Fruit fly (Drosophila melanogaster) whole organism, embryonic: ENCODE measurements around the gene RhoGAP100F.

Experiments
- B-H2 ChIP-seq: fragments of 200-800 bp; sonication (Bioruptor generic); optimal IDR thresholded peaks from 2 replicates; lab custom pipeline; 2018; ENCODE audit warnings: missing biosample characterization, mild to moderate bottlenecking, missing genetic modification characterization
- BEAF-32 ChIP-seq: fragments of 200-800 bp; sonication (Bioruptor generic); optimal IDR thresholded peaks from 3 replicates; lab custom pipeline; 2017; ENCODE audit warnings: missing biosample characterization, missing genetic modification characterization, mild to moderate bottlenecking, moderate library complexity, missing genetic modification reagents
- Bteb2 ChIP-seq: fragments of 200-800 bp; sonication (Bioruptor generic); optimal IDR thresholded peaks from 2 replicates; lab custom pipeline; 2016; ENCODE audit warnings: missing biosample characterization, missing genetic modification characterization
- CG11695 ChIP-seq: fragments of 200-800 bp; sonication (Bioruptor generic); IDR thresholded peaks from 3 replicates; pipeline ENCODE4 v1.3.6; 2022; ENCODE audit warnings: missing biosample characterization, missing genetic modification characterization
- CG12071 ChIP-seq: fragments of 200-800 bp; sonication (Bioruptor generic); optimal IDR thresholded peaks from 3 replicates; lab custom pipeline; 2018; ENCODE audit warnings: missing biosample characterization, mild to moderate bottlenecking, missing genetic modification characterization
- CG12219 ChIP-seq: fragments of 200-800 bp; sonication (Bioruptor generic); optimal IDR thresholded peaks from 3 replicates; lab custom pipeline; 2018; ENCODE audit warnings: missing biosample characterization, mild to moderate bottlenecking, missing genetic modification characterization
- CG1233 ChIP-seq: fragments of 200-800 bp; sonication (Bioruptor generic); optimal IDR thresholded peaks from 4 replicates; lab custom pipeline; 2018; ENCODE audit warnings: missing biosample characterization, mild to moderate bottlenecking, missing genetic modification characterization
- CG14014 ChIP-seq: fragments of 200-800 bp; sonication (Bioruptor generic); IDR thresholded peaks from 2 replicates; pipeline ENCODE4 v1.3.6; 2022; ENCODE audit warnings: missing biosample characterization, missing genetic modification characterization
- CG15514 ChIP-seq: fragments of 200-800 bp; sonication (Bioruptor generic); optimal IDR thresholded peaks from 3 replicates; lab custom pipeline; 2017; ENCODE audit warnings: missing biosample characterization, missing genetic modification characterization, mild to moderate bottlenecking, moderate library complexity, missing genetic modification reagents
- CG17385 ChIP-seq: fragments of 200-800 bp; sonication (Bioruptor generic); optimal IDR thresholded peaks from 3 replicates; lab custom pipeline; 2018; ENCODE audit warnings: missing biosample characterization, mild to moderate bottlenecking, missing genetic modification characterization
- CG18262 ChIP-seq: fragments of 200-800 bp; optimal IDR thresholded peaks from 3 replicates; lab custom pipeline; 2019; ENCODE audit warnings: missing biosample characterization, mild to moderate bottlenecking, missing genetic modification characterization, moderate library complexity
- CG2678 ChIP-seq: fragments of 200-800 bp; sonication (Bioruptor generic); optimal IDR thresholded peaks from 3 replicates; lab custom pipeline; 2019; ENCODE audit warnings: missing biosample characterization, mild to moderate bottlenecking, missing genetic modification characterization, moderate library complexity
- CG31224 ChIP-seq: fragments of 200-800 bp; sonication (Bioruptor generic); IDR thresholded peaks from 2 replicates; pipeline ENCODE4 v1.3.6; 2022; ENCODE audit warnings: missing biosample characterization, missing genetic modification characterization
- CG31441 ChIP-seq: fragments of 200-800 bp; sonication (Bioruptor generic); IDR thresholded peaks from 2 replicates; pipeline ENCODE4 v1.3.6; 2022; ENCODE audit warnings: missing biosample characterization, missing genetic modification characterization
- CG32767 ChIP-seq: fragments of 200-800 bp; sonication (Bioruptor generic); IDR thresholded peaks from 2 replicates; pipeline ENCODE4 v1.3.6; 2022; ENCODE audit warnings: missing biosample characterization, missing genetic modification characterization
- CG4360 ChIP-seq: fragments of 200-800 bp; sonication (Bioruptor generic); IDR thresholded peaks from 2 replicates; pipeline ENCODE4 v1.3.6; 2022; ENCODE audit warnings: missing biosample characterization, missing genetic modification characterization
- CG43689 ChIP-seq: fragments of 200-800 bp; sonication (Bioruptor generic); IDR thresholded peaks from 2 replicates; pipeline ENCODE4 v1.3.6; 2022; ENCODE audit warnings: missing biosample characterization, missing genetic modification characterization
- CG4820 ChIP-seq: fragments of 200-800 bp; sonication (Bioruptor generic); optimal IDR thresholded peaks from 3 replicates; lab custom pipeline; 2016; ENCODE audit warnings: missing biosample characterization, missing genetic modification characterization
- CG5180 ChIP-seq: fragments of 200-800 bp; sonication (Bioruptor generic); optimal IDR thresholded peaks from 3 replicates; lab custom pipeline; 2017; ENCODE audit warnings: missing biosample characterization, missing genetic modification characterization, mild to moderate bottlenecking, moderate library complexity, missing genetic modification reagents
- CG6654 ChIP-seq: fragments of 200-800 bp; sonication (Bioruptor generic); optimal IDR thresholded peaks from 2 replicates; lab custom pipeline; 2017; ENCODE audit warnings: missing biosample characterization, mild to moderate bottlenecking, missing genetic modification characterization
- CG6683 ChIP-seq: fragments of 200-800 bp; sonication (Bioruptor generic); optimal IDR thresholded peaks from 2 replicates; lab custom pipeline; 2017; ENCODE audit warnings: missing biosample characterization, mild to moderate bottlenecking, missing genetic modification characterization, missing genetic modification reagents
- CG6689 ChIP-seq: fragments of 200-800 bp; sonication (Bioruptor generic); IDR thresholded peaks from 2 replicates; pipeline ENCODE4 v1.3.6; 2022; ENCODE audit warnings: missing biosample characterization, missing genetic modification characterization
- CG7987 ChIP-seq: fragments of 200-800 bp; sonication (Bioruptor generic); optimal IDR thresholded peaks from 2 replicates; lab custom pipeline; 2018; ENCODE audit warnings: missing biosample characterization, mild to moderate bottlenecking, missing genetic modification characterization, moderate library complexity
- CG8478 ChIP-seq: fragments of >200 bp; optimal IDR thresholded peaks from 2 replicates; lab custom pipeline; 2018
- CG9215 ChIP-seq: fragments of 200-800 bp; sonication (Bioruptor generic); IDR thresholded peaks from 2 replicates; pipeline ENCODE4 v1.3.6; 2022; ENCODE audit warnings: missing biosample characterization, missing genetic modification characterization
- CG9727 ChIP-seq: fragments of 200-800 bp; sonication (Bioruptor generic); optimal IDR thresholded peaks from 3 replicates; lab custom pipeline; 2017; ENCODE audit warnings: missing biosample characterization, mild to moderate bottlenecking, missing genetic modification characterization
- CG9797 ChIP-seq: fragments of 200-800 bp; sonication (Bioruptor generic); optimal IDR thresholded peaks from 3 replicates; lab custom pipeline; 2018; ENCODE audit warnings: missing biosample characterization, mild to moderate bottlenecking, missing genetic modification characterization
- CG9932 ChIP-seq: fragments of 200-800 bp; sonication (Bioruptor generic); IDR thresholded peaks from 2 replicates; pipeline ENCODE4 v1.3.6; 2022; ENCODE audit warnings: missing biosample characterization, missing genetic modification characterization
- CkIIα-i1 ChIP-seq: fragments of 200-800 bp; sonication (Bioruptor generic); IDR thresholded peaks from 2 replicates; pipeline ENCODE4 v1.3.6; 2022; ENCODE audit warnings: missing biosample characterization, missing genetic modification characterization
- CrebB ChIP-seq: fragments of 200-800 bp; sonication (Bioruptor generic); optimal IDR thresholded peaks from 3 replicates; lab custom pipeline; 2018; ENCODE audit warnings: missing biosample characterization, mild to moderate bottlenecking, missing genetic modification characterization
- D ChIP-seq, 2 experiments: fragments of 200-800 bp in 1 of 2; fragments of >200 bp in 1 of 2; sonication (Bioruptor generic) in 1 of 2; optimal IDR thresholded peaks; 2 replicates in 1 of 2; 3 replicates in 1 of 2; lab custom pipeline; 2017; ENCODE audit warnings: mild to moderate bottlenecking in 1 of 2, missing biosample characterization in 1 of 2, missing genetic modification characterization in 1 of 2, missing genetic modification reagents in 1 of 2
- ERR ChIP-seq: fragments of 200-800 bp; sonication (Bioruptor generic); optimal IDR thresholded peaks from 2 replicates; lab custom pipeline; 2016; ENCODE audit warnings: missing biosample characterization, missing genetic modification characterization
- HLH4C ChIP-seq: fragments of 200-800 bp; sonication (Bioruptor generic); IDR thresholded peaks from 3 replicates; pipeline ENCODE4 v1.3.6; 2022; ENCODE audit warnings: missing biosample characterization, missing genetic modification characterization; ENCODE audit not compliant: partially characterized antibody
- Med ChIP-seq: fragments of 200-800 bp; sonication (Bioruptor generic); peaks from one replicate; lab custom pipeline; 2016; ENCODE audit warnings: missing biosample characterization, missing genetic modification characterization, mild to moderate bottlenecking, inconsistent platforms, moderate library complexity
- Opbp ChIP-seq: fragments of 200-800 bp; sonication (Bioruptor generic); IDR thresholded peaks from 3 replicates; pipeline ENCODE4 v1.3.6; 2022; ENCODE audit warnings: missing biosample characterization, missing genetic modification characterization; ENCODE audit not compliant: partially characterized antibody
- Sry-β ChIP-seq: fragments of 200-800 bp; sonication (Bioruptor generic); optimal IDR thresholded peaks from 2 replicates; lab custom pipeline; 2018; ENCODE audit warnings: missing biosample characterization, mild to moderate bottlenecking, missing genetic modification characterization, moderate library complexity
- Taf1 ChIP-seq: fragments of 200-800 bp; sonication (Bioruptor generic); IDR thresholded peaks from 2 replicates; pipeline ENCODE4 v1.3.6; 2022; ENCODE audit warnings: missing biosample characterization, missing genetic modification characterization
- amos ChIP-seq: fragments of 200-800 bp; sonication (Bioruptor generic); IDR thresholded peaks from 2 replicates; pipeline ENCODE4 v1.3.6; 2022; ENCODE audit warnings: missing biosample characterization, missing genetic modification characterization; ENCODE audit not compliant: partially characterized antibody
- ap ChIP-seq: fragments of 200-800 bp; sonication (Bioruptor generic); IDR thresholded peaks from 2 replicates; pipeline ENCODE4 v1.3.6; 2022; ENCODE audit warnings: missing biosample characterization, missing genetic modification characterization
- dm ChIP-seq: fragments of 200-800 bp; sonication (Bioruptor generic); optimal IDR thresholded peaks from 3 replicates; lab custom pipeline; 2016; ENCODE audit warnings: missing biosample characterization, missing genetic modification characterization
- emc ChIP-seq: fragments of 200-800 bp; sonication (Bioruptor generic); optimal IDR thresholded peaks from 2 replicates; lab custom pipeline; 2016; ENCODE audit warnings: missing biosample characterization, missing genetic modification characterization
- jigr1 ChIP-seq: fragments of 200-800 bp; sonication (Bioruptor generic); IDR thresholded peaks from 3 replicates; pipeline ENCODE4 v1.3.6; 2022; ENCODE audit warnings: missing biosample characterization, missing genetic modification characterization
- kay ChIP-seq: fragments of 200-800 bp; sonication (Bioruptor generic); optimal IDR thresholded peaks from 2 replicates; lab custom pipeline; 2016; ENCODE audit warnings: missing biosample characterization, missing genetic modification characterization
- ken ChIP-seq: fragments of 200-800 bp; sonication (Bioruptor generic); IDR thresholded peaks from 3 replicates; pipeline ENCODE4 v1.3.6; 2022; ENCODE audit warnings: missing biosample characterization, missing genetic modification characterization
- kni ChIP-seq: fragments of 200-800 bp; sonication (Bioruptor generic); optimal IDR thresholded peaks from 3 replicates; lab custom pipeline; 2017; ENCODE audit warnings: mild to moderate bottlenecking, missing biosample characterization, missing genetic modification reagents, missing genetic modification characterization
- nerfin-1 ChIP-seq: fragments of 200-800 bp; sonication (Bioruptor generic); optimal IDR thresholded peaks from 3 replicates; lab custom pipeline; 2019; ENCODE audit warnings: missing biosample characterization, mild to moderate bottlenecking, missing genetic modification characterization, moderate library complexity
- nmo ChIP-seq: fragments of 200-800 bp; sonication (Bioruptor generic); optimal IDR thresholded peaks from 2 replicates; lab custom pipeline; 2018; ENCODE audit warnings: missing biosample characterization, mild to moderate bottlenecking, missing genetic modification characterization, moderate library complexity
- salm ChIP-seq: fragments of 200-800 bp; sonication (Bioruptor generic); optimal IDR thresholded peaks from 2 replicates; lab custom pipeline; 2018; ENCODE audit warnings: missing biosample characterization, mild to moderate bottlenecking, missing genetic modification characterization
- seq ChIP-seq: fragments of 200-800 bp; sonication (Bioruptor generic); IDR thresholded peaks from 2 replicates; pipeline ENCODE4 v1.3.6; 2022; ENCODE audit warnings: missing biosample characterization, missing genetic modification characterization
- sisA ChIP-seq: fragments of 200-800 bp; sonication (Bioruptor generic); IDR thresholded peaks from 2 replicates; pipeline ENCODE4 v1.3.6; 2022; ENCODE audit warnings: missing biosample characterization, missing genetic modification characterization
- tio ChIP-seq: fragments of 200-800 bp; sonication (Bioruptor generic); optimal IDR thresholded peaks from 2 replicates; lab custom pipeline; 2017; ENCODE audit warnings: missing biosample characterization, missing genetic modification characterization, inconsistent platforms

The RhoGAP100F gene

dm6 chr3R:31810073-31810530, 2.3 kb upstream of the RhoGAP100F start, which contains the start of gene Rift (continued):
- TF ChIP-seq ken (GFP tag; lab: Robert Waterston, UW) (no peak), Opbp (no peak), CG9727 (GFP tag; lab: Kevin White, UChicago) (no peak), dm (GFP tag; lab: Kevin White, UChicago) (peak; percentile 28), CG4820 (GFP tag; lab: Kevin White, UChicago) (no peak), CG31224 (GFP tag; lab: Robert Waterston, UW) (no peak), CG7987 (GFP tag; lab: Kevin White, UChicago) (no peak), Med (peak; percentile 70), Sry-β (no peak), CG8478 (no peak), CG4360 (GFP tag; lab: Robert Waterston, UW) (0 out of 2 replicates have a peak, but pooled peaks have one; percentile 19), CkIIα-i1 (GFP tag; lab: Robert Waterston, UW) (no peak), sisA (no peak), seq (no peak; the same call in 1 of the 2 replicates), tio (no peak), CG9932 (GFP tag; lab: Robert Waterston, UW) (peak; percentile 57), CG32767 (GFP tag; lab: Robert Waterston, UW) (no peak), CG6654 (no peak), CG18262 (tag; lab: Kevin White, UChicago) (peak; percentile 24), HLH4C (GFP tag; lab: Robert Waterston, UW) (no peak), B-H2 (GFP tag; lab: Kevin White, UChicago) (no peak), CG14014 (GFP tag; lab: Robert Waterston, UW) (peak; percentile 56; the same call in 1 of the 2 replicates), CrebB (tag; lab: Kevin White, UChicago) (no peak), CG1233 (peak; percentile 53), kay (GFP tag; lab: Kevin White, UChicago) (no peak), nmo (peak; percentile 28), nerfin-1 (no peak), CG11695 (GFP tag; lab: Robert Waterston, UW) (peak; percentile 59; the same call in 2 of the 3 replicates), CG12219 (GFP tag; lab: Kevin White, UChicago) (peak; percentile 7), CG43689 (GFP tag; lab: Robert Waterston, UW) (no peak), CG9215 (GFP tag; lab: Robert Waterston, UW) (0 out of 2 replicates have a peak, but pooled peaks have one; percentile 18), jigr1 (GFP tag; lab: Robert Waterston, UW) (no peak), CG15514 (peak; percentile 32), CG12071 (GFP tag; lab: Kevin White, UChicago) (no peak), CG9797 (GFP tag; lab: Kevin White, UChicago) (no peak), Bteb2 (GFP tag; lab: Kevin White, UChicago) (no peak), BEAF-32 (GFP tag; lab: Kevin White, UChicago) (no peak), CG6683 (GFP tag; lab: Kevin White, UChicago) (no peak), CG5180 (GFP tag; lab: Kevin White, UChicago) (no peak), CG17385 (GFP tag; lab: Kevin White, UChicago) (peak; percentile 58), salm (no peak), CG31441 (GFP tag; lab: Robert Waterston, UW) (no peak), emc (GFP tag; lab: Kevin White, UChicago) (no peak), ERR (GFP tag; lab: Kevin White, UChicago) (no peak), ap (GFP tag; lab: Robert Waterston, UW) (no peak), CG6689 (peak; percentile 40; the same call in 1 of the 2 replicates), Taf1 (GFP tag; lab: Robert Waterston, UW) (no peak), CG2678 (tag; lab: Kevin White, UChicago) (no peak), kni (peak; percentile 41), amos (GFP tag; lab: Robert Waterston, UW) (no peak), D (optimal IDR thresholded peaks at IDR 0.05; lab: Kevin White, UChicago) (no peak), D (GFP tag; optimal IDR thresholded peaks at IDR 0.05; lab: Kevin White, UChicago) (no peak)
